Fruit fly (Drosophila melanogaster) whole organism, embryonic: Measurements from ENCODE around the gene CG7945.
A peak's percentile ranks its signal among the peaks of the same experiment; 100 is the strongest.

Experiments used
- B-H2 ChIP-seq: fragments of 200-800 bp; sonication (Bioruptor generic); optimal IDR thresholded peaks from 2 replicates; lab custom pipeline; 2018; ENCODE audit warnings: missing biosample characterization, mild to moderate bottlenecking, missing genetic modification characterization
- Bdp1 ChIP-seq: fragments of 200-800 bp; sonication (Bioruptor generic); optimal IDR thresholded peaks from 3 replicates; lab custom pipeline; 2016; ENCODE audit warnings: missing biosample characterization, missing genetic modification characterization
- CG10959 ChIP-seq: fragments of 200-800 bp; sonication (Bioruptor generic); IDR thresholded peaks from 2 replicates; pipeline ENCODE4 v1.3.6; 2022; ENCODE audit warnings: missing biosample characterization, missing genetic modification characterization
- CG11247 ChIP-seq: fragments of 200-800 bp; sonication (Bioruptor generic); IDR thresholded peaks from 2 replicates; pipeline ENCODE4 v1.3.6; 2022; ENCODE audit warnings: missing biosample characterization, missing genetic modification characterization
- CG11560 ChIP-seq: fragments of 200-800 bp; sonication (Bioruptor generic); IDR thresholded peaks from 3 replicates; pipeline ENCODE4 v1.3.6; 2022; ENCODE audit warnings: missing biosample characterization, missing genetic modification characterization
- CG12299 ChIP-seq: fragments of 200-800 bp; sonication (Bioruptor generic); optimal IDR thresholded peaks from 2 replicates; lab custom pipeline; 2018; ENCODE audit warnings: missing biosample characterization, mild to moderate bottlenecking, missing genetic modification characterization
- CG1233 ChIP-seq: fragments of 200-800 bp; sonication (Bioruptor generic); optimal IDR thresholded peaks from 4 replicates; lab custom pipeline; 2018; ENCODE audit warnings: missing biosample characterization, mild to moderate bottlenecking, missing genetic modification characterization
- CG12391 ChIP-seq: fragments of 200-800 bp; sonication (Bioruptor generic); optimal IDR thresholded peaks from 3 replicates; lab custom pipeline; 2018; ENCODE audit warnings: missing biosample characterization, mild to moderate bottlenecking, missing genetic modification characterization, moderate library complexity
- CG13424 ChIP-seq: fragments of 200-800 bp; sonication (Bioruptor generic); optimal IDR thresholded peaks from 2 replicates; lab custom pipeline; 2019; ENCODE audit warnings: missing biosample characterization, mild to moderate bottlenecking, missing genetic modification characterization, moderate library complexity
- CG13624 ChIP-seq: fragments of 200-800 bp; sonication (Bioruptor generic); optimal IDR thresholded peaks from 2 replicates; lab custom pipeline; 2016; ENCODE audit warnings: missing biosample characterization, missing genetic modification characterization
- CG15479 ChIP-seq: fragments of 200-800 bp; sonication (Bioruptor generic); optimal IDR thresholded peaks from 3 replicates; lab custom pipeline; 2019; ENCODE audit warnings: missing biosample characterization, mild to moderate bottlenecking, missing genetic modification characterization, moderate library complexity
- CG16813 ChIP-seq: fragments of 200-800 bp; sonication (Bioruptor generic); IDR thresholded peaks from 3 replicates; pipeline ENCODE4 v1.3.6; 2022; ENCODE audit warnings: missing biosample characterization, missing genetic modification characterization; ENCODE audit not compliant: partially characterized antibody
- CG17612 ChIP-seq: fragments of 200-800 bp; sonication (Bioruptor generic); IDR thresholded peaks from 2 replicates; pipeline ENCODE4 v1.3.6; 2022; ENCODE audit warnings: missing biosample characterization, missing genetic modification characterization
- CG2712 ChIP-seq: fragments of 200-800 bp; optimal IDR thresholded peaks from 3 replicates; lab custom pipeline; 2019; ENCODE audit warnings: missing biosample characterization, mild to moderate bottlenecking, missing genetic modification characterization, moderate library complexity
- CG31365 ChIP-seq: fragments of 200-800 bp; sonication (Bioruptor generic); optimal IDR thresholded peaks from 2 replicates; lab custom pipeline; 2018; ENCODE audit warnings: missing biosample characterization, mild to moderate bottlenecking, missing genetic modification characterization
- CG34422 ChIP-seq: fragments of 200-800 bp; sonication (Bioruptor generic); IDR thresholded peaks from 3 replicates; pipeline ENCODE4 v1.3.6; 2022; ENCODE audit warnings: missing biosample characterization, missing genetic modification characterization
- CG4854 ChIP-seq: fragments of 200-800 bp; sonication (Bioruptor generic); optimal IDR thresholded peaks from 2 replicates; lab custom pipeline; 2016; ENCODE audit warnings: missing biosample characterization, missing genetic modification characterization, inconsistent platforms
- CG7372 ChIP-seq: fragments of 200-800 bp; sonication (Bioruptor generic); IDR thresholded peaks from 2 replicates; pipeline ENCODE4 v1.3.6; 2022; ENCODE audit warnings: missing biosample characterization, missing genetic modification characterization
- CG9215 ChIP-seq: fragments of 200-800 bp; sonication (Bioruptor generic); IDR thresholded peaks from 2 replicates; pipeline ENCODE4 v1.3.6; 2022; ENCODE audit warnings: missing biosample characterization, missing genetic modification characterization
- CG9437 ChIP-seq: fragments of 200-800 bp; sonication (Bioruptor generic); optimal IDR thresholded peaks from 2 replicates; lab custom pipeline; 2018; ENCODE audit warnings: missing biosample characterization, mild to moderate bottlenecking, missing genetic modification characterization
- CG9727 ChIP-seq: fragments of 200-800 bp; sonication (Bioruptor generic); optimal IDR thresholded peaks from 3 replicates; lab custom pipeline; 2017; ENCODE audit warnings: missing biosample characterization, mild to moderate bottlenecking, missing genetic modification characterization
- CrebB ChIP-seq: fragments of 200-800 bp; sonication (Bioruptor generic); optimal IDR thresholded peaks from 3 replicates; lab custom pipeline; 2018; ENCODE audit warnings: missing biosample characterization, mild to moderate bottlenecking, missing genetic modification characterization
- Dad ChIP-seq: fragments of 200-800 bp; sonication (Bioruptor generic); optimal IDR thresholded peaks from 3 replicates; lab custom pipeline; 2016; ENCODE audit warnings: missing biosample characterization, missing genetic modification characterization
- Dfd ChIP-seq, 2 experiments: fragments of >200 bp; optimal IDR thresholded peaks; 2 replicates each; lab custom pipeline; 2017; ENCODE audit warnings: missing biosample characterization in 2 of 2, missing genetic modification characterization in 2 of 2
- Dref ChIP-seq: fragments of 200-800 bp; sonication (Bioruptor generic); IDR thresholded peaks from 2 replicates; pipeline ENCODE4 v1.3.6; 2022; ENCODE audit warnings: missing biosample characterization, missing genetic modification characterization
- E2f2 ChIP-seq: fragments of 200-800 bp; sonication (Bioruptor generic); IDR thresholded peaks from 2 replicates; pipeline ENCODE4 v1.3.6; 2022; ENCODE audit warnings: missing biosample characterization, missing genetic modification characterization
- ERR ChIP-seq: fragments of 200-800 bp; sonication (Bioruptor generic); optimal IDR thresholded peaks from 2 replicates; lab custom pipeline; 2016; ENCODE audit warnings: missing biosample characterization, missing genetic modification characterization
- Gsc ChIP-seq: fragments of 200-800 bp; sonication (Bioruptor generic); IDR thresholded peaks from 2 replicates; pipeline ENCODE4 v1.3.6; 2022; ENCODE audit warnings: missing biosample characterization, missing genetic modification characterization
- H15 ChIP-seq: fragments of 200-800 bp; sonication (Bioruptor generic); IDR thresholded peaks from 3 replicates; pipeline ENCODE4 v1.3.6; 2022; ENCODE audit warnings: missing biosample characterization, missing genetic modification characterization
- Hr39 ChIP-seq: fragments of >200 bp; optimal IDR thresholded peaks from 2 replicates; lab custom pipeline; 2017
- Max ChIP-seq: fragments of 200-800 bp; sonication (Bioruptor generic); optimal IDR thresholded peaks from 2 replicates; lab custom pipeline; 2016; ENCODE audit warnings: missing biosample characterization, mild to moderate bottlenecking, missing genetic modification characterization
- Myb ChIP-seq: fragments of 200-800 bp; sonication (Bioruptor generic); optimal IDR thresholded peaks from 2 replicates; lab custom pipeline; 2016; ENCODE audit warnings: missing biosample characterization, missing genetic modification characterization
- NFAT ChIP-seq: fragments of 200-800 bp; sonication (Bioruptor generic); IDR thresholded peaks from 2 replicates; pipeline ENCODE4 v1.3.6; 2022; ENCODE audit warnings: missing biosample characterization, missing genetic modification characterization
- NK7.1 ChIP-seq: fragments of 200-800 bp; sonication (Bioruptor generic); optimal IDR thresholded peaks from 3 replicates; lab custom pipeline; 2016; ENCODE audit warnings: missing biosample characterization, missing genetic modification characterization
- Sox100B ChIP-seq: fragments of 200-800 bp; sonication (Bioruptor generic); optimal IDR thresholded peaks from 3 replicates; lab custom pipeline; 2018; ENCODE audit warnings: missing biosample characterization, mild to moderate bottlenecking, missing genetic modification characterization
- aop ChIP-seq: fragments of 200-800 bp; sonication (Bioruptor generic); IDR thresholded peaks from 2 replicates; pipeline ENCODE4 v1.3.6; 2022; ENCODE audit warnings: missing biosample characterization, missing genetic modification characterization
- ara ChIP-seq: fragments of 200-800 bp; sonication (Bioruptor generic); IDR thresholded peaks from 2 replicates; pipeline ENCODE4 v1.3.6; 2022; ENCODE audit warnings: missing biosample characterization, missing genetic modification characterization
- crc ChIP-seq: fragments of 200-800 bp; sonication (Bioruptor generic); optimal IDR thresholded peaks from 2 replicates; lab custom pipeline; 2016; ENCODE audit warnings: missing biosample characterization, missing genetic modification characterization
- fru ChIP-seq: fragments of >200 bp; optimal IDR thresholded peaks from 2 replicates; lab custom pipeline; 2017
- hb ChIP-seq: fragments of 200-800 bp; sonication (Bioruptor generic); IDR thresholded peaks from 3 replicates; pipeline ENCODE4 v1.3.6; 2022; ENCODE audit warnings: missing biosample characterization, missing genetic modification characterization; ENCODE audit not compliant: partially characterized antibody
- insv ChIP-seq, 2 experiments: fragments of 200-800 bp; sonication (Bioruptor generic); optimal IDR thresholded peaks; 3 replicates each; lab custom pipeline; 2016 to 2018; ENCODE audit warnings: missing biosample characterization in 2 of 2, missing genetic modification characterization in 2 of 2
- jigr1 ChIP-seq: fragments of 200-800 bp; sonication (Bioruptor generic); IDR thresholded peaks from 3 replicates; pipeline ENCODE4 v1.3.6; 2022; ENCODE audit warnings: missing biosample characterization, missing genetic modification characterization
- kah ChIP-seq: fragments of 200-800 bp; sonication (Bioruptor generic); optimal IDR thresholded peaks from 2 replicates; lab custom pipeline; 2018; ENCODE audit warnings: missing biosample characterization, mild to moderate bottlenecking, missing genetic modification characterization
- org-1 ChIP-seq: fragments of 200-800 bp; sonication (Bioruptor generic); optimal IDR thresholded peaks from 2 replicates; lab custom pipeline; 2017; ENCODE audit warnings: missing biosample characterization, missing genetic modification characterization
- otp ChIP-seq: fragments of 200-800 bp; sonication (Bioruptor generic); IDR thresholded peaks from 3 replicates; pipeline ENCODE4, ENCODE4 v1.3.6; 2022; ENCODE audit warnings: missing biosample characterization, missing genetic modification characterization
- pita ChIP-seq: fragments of 200-800 bp; sonication (Bioruptor generic); optimal IDR thresholded peaks from 2 replicates; lab custom pipeline; 2017; ENCODE audit warnings: missing biosample characterization, mild to moderate bottlenecking, missing genetic modification characterization
- pnt ChIP-seq: fragments of 200-800 bp; sonication (Bioruptor generic); optimal IDR thresholded peaks from 3 replicates; lab custom pipeline; 2016; ENCODE audit warnings: missing biosample characterization, missing genetic modification characterization
- row ChIP-seq: fragments of 200-800 bp; sonication (Bioruptor generic); IDR thresholded peaks from 3 replicates; pipeline ENCODE4 v1.3.6; 2022; ENCODE audit warnings: missing biosample characterization, missing genetic modification characterization
- tna ChIP-seq: fragments of 200-800 bp; sonication (Bioruptor generic); IDR thresholded peaks from 2 replicates; pipeline ENCODE4 v1.3.6; 2022; ENCODE audit warnings: missing biosample characterization, missing genetic modification characterization; ENCODE audit not compliant: partially characterized antibody
- z ChIP-seq: fragments of 200-800 bp; sonication (Bioruptor generic); IDR thresholded peaks from 3 replicates; pipeline ENCODE4 v1.3.6; 2022; ENCODE audit warnings: missing biosample characterization, missing genetic modification characterization
- zf30C ChIP-seq: fragments of 200-800 bp; sonication (Bioruptor generic); optimal IDR thresholded peaks from 3 replicates; lab custom pipeline; 2018; ENCODE audit warnings: missing biosample characterization, mild to moderate bottlenecking, missing genetic modification characterization

The CG7945 gene

DNA sequence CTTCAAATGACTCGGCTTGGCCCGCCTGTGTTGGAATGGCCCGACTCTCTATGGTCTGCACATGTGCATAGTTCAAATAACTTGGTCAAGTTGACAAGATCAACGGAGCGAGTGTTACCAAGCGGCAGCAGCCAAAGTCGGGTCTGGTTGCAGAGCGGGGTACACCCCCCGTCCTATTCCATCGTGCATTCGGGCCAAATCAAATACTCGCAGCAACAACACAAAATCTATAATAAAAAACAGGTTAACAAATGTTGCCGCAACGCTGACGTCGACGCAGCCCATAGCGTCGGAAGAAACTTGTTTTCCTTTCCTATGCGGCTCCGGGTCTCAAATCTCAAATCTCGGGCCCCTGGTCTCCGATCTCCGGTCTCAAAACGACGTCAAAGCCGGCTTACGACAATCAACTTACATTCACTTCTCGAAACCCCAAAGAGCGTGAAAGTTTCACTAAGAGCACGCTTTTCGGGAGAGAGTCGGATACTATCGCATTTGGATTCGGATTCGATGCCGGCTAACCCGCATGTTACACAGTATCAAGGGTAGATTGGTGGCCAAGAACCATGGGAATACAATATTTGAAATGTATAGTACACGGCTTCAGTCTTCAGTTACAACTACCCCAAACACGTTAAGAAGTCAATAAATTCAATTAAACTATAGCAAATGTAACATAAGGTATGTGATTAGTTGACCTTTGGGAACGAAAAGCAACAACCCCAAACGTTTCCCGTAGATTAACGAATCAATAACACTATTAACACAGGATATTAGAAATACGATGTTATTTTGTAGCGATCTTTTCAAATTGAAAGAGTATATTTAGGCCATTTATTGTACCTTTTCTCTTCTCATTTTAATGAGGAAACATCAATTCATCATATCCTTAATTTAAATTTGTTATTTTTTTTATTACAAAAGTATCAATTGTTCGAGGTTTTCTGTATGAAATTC lies 10.6 kb upstream of the CG7945 start (continued):
- peak; percentile 78 for TF ChIP-seq Sox100B (GFP tag; lab: Kevin White, UChicago)
- TF ChIP-seq kah (GFP tag; lab: Kevin White, UChicago) = no peak
- TF ChIP-seq ara (GFP tag; lab: Robert Waterston, UW) = peak; percentile 36; the same call in 1 of the 2 replicates
- TF ChIP-seq CG16813 (GFP tag; lab: Robert Waterston, UW) = no peak
- no peak for TF ChIP-seq NK7.1
- TF ChIP-seq Bdp1 = peak; percentile 1
- TF ChIP-seq insv (GFP tag; optimal IDR thresholded peaks at IDR 0.05; lab: Kevin White, UChicago) = no peak
- TF ChIP-seq CG12391 (tag; lab: Kevin White, UChicago) = peak; percentile 69
- TF ChIP-seq z (GFP tag; lab: Robert Waterston, UW) = no peak
- peak; percentile 80 for TF ChIP-seq CG9727
- TF ChIP-seq Gsc (GFP tag; lab: Robert Waterston, UW) = no peak
- no peak for TF ChIP-seq tna (GFP tag; lab: Robert Waterston, UW)
- TF ChIP-seq CG13424 (tag; lab: Kevin White, UChicago) = peak; percentile 68
- TF ChIP-seq fru = no peak
- TF ChIP-seq row = peak; percentile 91
- TF ChIP-seq CrebB (tag; lab: Kevin White, UChicago) = no peak
- TF ChIP-seq pnt (GFP tag; lab: Kevin White, UChicago) = peak; percentile 56
- no peak for TF ChIP-seq H15 (GFP tag; lab: Robert Waterston, UW)
- TF ChIP-seq CG4854 (GFP tag; lab: Kevin White, UChicago) = no peak
- peak; percentile 18 for TF ChIP-seq Dad (GFP tag; lab: Kevin White, UChicago)
- TF ChIP-seq org-1 (GFP tag; lab: Kevin White, UChicago) = peak; percentile 65
- TF ChIP-seq CG17612 (GFP tag; lab: Robert Waterston, UW) = no peak
- TF ChIP-seq E2f2 (GFP tag; lab: Robert Waterston, UW) = no peak
- peak; percentile 48; the same call in 1 of the 2 replicates for TF ChIP-seq aop
- TF ChIP-seq CG11560 = peak; percentile 52; the same call in 1 of the 3 replicates
- no peak for TF ChIP-seq ERR
- TF ChIP-seq CG12299 (tag; lab: Kevin White, UChicago) = no peak
- TF ChIP-seq jigr1 (GFP tag; lab: Robert Waterston, UW) = no peak
- no peak for TF ChIP-seq CG11247
- no peak for TF ChIP-seq CG31365 (tag; lab: Kevin White, UChicago)
- peak; percentile 67 for TF ChIP-seq CG1233
- TF ChIP-seq pita = no peak
- no peak for TF ChIP-seq crc (GFP tag; lab: Kevin White, UChicago)
- peak; percentile 67 for TF ChIP-seq CG34422 (GFP tag; lab: Robert Waterston, UW)
- peak; percentile 49 for TF ChIP-seq Max (GFP tag; lab: Kevin White, UChicago)
- TF ChIP-seq CG2712 (tag; lab: Kevin White, UChicago) = peak; percentile 63
- TF ChIP-seq CG7372 = peak; percentile 44; the same call in 1 of the 2 replicates
- peak; percentile 60 for TF ChIP-seq CG9215
- TF ChIP-seq CG9437 = peak; percentile 83
- TF ChIP-seq Dref (GFP tag; lab: Robert Waterston, UW) = no peak
- TF ChIP-seq zf30C (GFP tag; lab: Kevin White, UChicago) = no peak
- no peak for TF ChIP-seq B-H2 (GFP tag; lab: Kevin White, UChicago)
- TF ChIP-seq CG10959 = no peak
- TF ChIP-seq hb (GFP tag; lab: Robert Waterston, UW) = no peak
- TF ChIP-seq otp (GFP tag; lab: Robert Waterston, UW) = no peak
- no peak for TF ChIP-seq NFAT (GFP tag; lab: Robert Waterston, UW)
- TF ChIP-seq Dfd (GFP tag; optimal IDR thresholded peaks at IDR 0.05; lab: Kevin White, UChicago) = no peak
- TF ChIP-seq CG15479 (GFP tag; lab: Kevin White, UChicago) = no peak
- TF ChIP-seq Hr39 (lab: Kevin White, UChicago) = no peak
- peak; percentile 59 for TF ChIP-seq CG13624 (GFP tag; lab: Kevin White, UChicago)
- peak; percentile 21 for TF ChIP-seq Myb (GFP tag; lab: Kevin White, UChicago)
